Worm (Caenorhabditis elegans): ENCODE results near the gene C50E3.6.

C50E3.6 gene

DNA sequence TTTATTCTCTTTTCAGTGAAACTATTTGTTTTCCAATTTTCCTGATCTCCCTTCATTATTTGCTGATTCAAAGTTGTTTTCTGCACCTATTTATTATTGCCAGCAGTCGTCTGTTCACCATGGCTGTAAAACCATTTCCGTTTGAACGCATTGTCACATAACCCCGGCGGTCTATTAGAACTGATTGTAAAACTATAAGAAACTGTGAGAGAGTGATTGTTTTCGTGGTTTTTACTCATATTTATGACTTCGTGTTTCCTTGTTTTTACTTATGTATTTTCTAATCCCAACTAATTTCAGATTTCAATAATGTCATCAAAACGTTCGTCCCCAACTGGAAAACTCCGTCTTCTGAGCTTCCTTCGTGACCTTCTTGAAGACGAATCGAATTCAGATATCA is 27.4 kb downstream of the C50E3.6 start, which contains the start of gene F19F10.1:
F19F10.1 (plus strand) TSS at position 301 of the 400 bp plus-strand sequence.
- TF ChIP-seq nhr-20 (tag; optimal IDR thresholded peaks at IDR 0.05) (no peak), isw-1 (GFP tag; IDR thresholded peaks at IDR 0.05) (no peak), nhr-71 (tag; optimal IDR thresholded peaks at IDR 0.05) (no peak), sup-37 (GFP tag; optimal IDR thresholded peaks at IDR 0.05) (no peak), hpl-2 (GFP tag; optimal IDR thresholded peaks at IDR 0.05) (no peak), pqm-1 (tag; optimal IDR thresholded peaks at IDR 0.05) (no peak), ztf-11 (tag; optimal IDR thresholded peaks at IDR 0.05) (no peak)

DNA sequence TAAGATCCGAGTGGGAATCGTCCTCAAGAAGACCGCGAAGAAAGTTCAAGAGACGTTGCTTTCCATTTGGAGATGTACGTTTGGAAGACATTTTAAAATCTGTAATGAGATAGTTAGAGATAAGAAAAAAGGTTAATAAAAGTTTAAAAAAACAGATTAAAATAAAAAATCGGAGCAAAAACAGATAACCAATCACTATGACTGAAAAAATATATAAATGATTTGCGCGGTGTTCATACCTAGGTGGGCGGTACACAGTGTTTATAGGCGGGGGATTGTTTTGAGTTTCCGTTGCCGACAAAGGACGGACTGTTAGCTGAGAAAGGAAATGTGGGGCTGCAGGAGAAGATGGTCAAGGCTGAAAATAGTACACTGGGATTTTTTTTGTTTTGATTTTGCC is 31.7 kb downstream of the C50E3.6 start, which contains the start of gene ets-7:
ets-7 (minus strand) TSS at position 101 of the 400 bp plus-strand sequence.
- TF ChIP-seq ama-1 (optimal IDR thresholded peaks at IDR 0.05), result no peak
- TF ChIP-seq efl-1 (optimal IDR thresholded peaks at IDR 0.05), result no peak
- TF ChIP-seq efl-1 (GFP tag; optimal IDR thresholded peaks at IDR 0.05 in 1 of 2), result peak in 1 of 2 experiments; percentile 33
- TF ChIP-seq mdl-1 (tag; optimal IDR thresholded peaks at IDR 0.05), result no peak
- TF ChIP-seq fkh-8 (tag; optimal IDR thresholded peaks at IDR 0.05), result no peak
- no peak for TF ChIP-seq efl-3 (GFP tag; optimal IDR thresholded peaks at IDR 0.05)
- no peak for TF ChIP-seq nhr-90 (tag; optimal IDR thresholded peaks at IDR 0.05; ENCODE audit: poor library complexity)
- TF ChIP-seq egl-13 (tag; optimal IDR thresholded peaks at IDR 0.05), result no peak

DNA sequence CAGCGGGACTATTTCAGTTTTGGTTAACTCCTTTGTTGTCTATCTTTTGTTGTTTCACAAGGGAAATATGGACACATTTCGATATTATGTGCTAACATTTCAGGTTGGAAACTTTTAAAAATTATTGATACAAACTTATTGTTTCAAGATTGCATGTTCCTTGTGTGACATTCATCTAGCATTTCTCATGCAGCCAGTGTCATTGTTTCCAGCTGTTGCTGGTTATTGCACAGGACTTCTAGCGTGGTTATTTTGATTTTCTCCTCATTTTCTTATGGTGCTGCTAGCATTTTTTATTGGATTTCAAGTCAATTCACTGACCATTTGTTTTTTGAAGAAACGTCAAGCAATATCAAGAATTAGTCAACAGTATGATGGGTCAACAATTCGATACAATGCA is 34.5 kb downstream of the C50E3.6 start:
- TF ChIP-seq sox-4 (tag; optimal IDR thresholded peaks at IDR 0.05) (no peak), hlh-4 (tag; optimal IDR thresholded peaks at IDR 0.05) (no peak), nhr-11 (tag; optimal IDR thresholded peaks at IDR 0.05) (no peak), nhr-12 (tag; optimal IDR thresholded peaks at IDR 0.05) (no peak), vab-15 (tag; optimal IDR thresholded peaks at IDR 0.05) (no peak), dsc-1 (tag; optimal IDR thresholded peaks at IDR 0.05) (peak; percentile 78), efl-1 (optimal IDR thresholded peaks at IDR 0.05) (no peak), efl-1 (GFP tag; optimal IDR thresholded peaks at IDR 0.05 in 1 of 2) (peak in 1 of 2 experiments; percentile 24), aly-2 (tag; optimal IDR thresholded peaks at IDR 0.05) (no peak), mab-9 (GFP tag; IDR thresholded peaks at IDR 0.05) (no peak), fkh-4 (tag; optimal IDR thresholded peaks at IDR 0.05; ENCODE audit: borderline replicate concordance) (peak; percentile 55), nhr-47 (tag; optimal IDR thresholded peaks at IDR 0.05) (no peak), ets-5 (GFP tag; IDR thresholded peaks at IDR 0.05) (no peak), rnt-1 (tag; optimal IDR thresholded peaks at IDR 0.05) (no peak), nhr-76 (tag; optimal IDR thresholded peaks at IDR 0.05) (no peak), ceh-82 (tag; optimal IDR thresholded peaks at IDR 0.05) (no peak), jun-1 (tag; optimal IDR thresholded peaks at IDR 0.05) (no peak), F16B12.6 (tag; optimal IDR thresholded peaks at IDR 0.05) (no peak)

DNA sequence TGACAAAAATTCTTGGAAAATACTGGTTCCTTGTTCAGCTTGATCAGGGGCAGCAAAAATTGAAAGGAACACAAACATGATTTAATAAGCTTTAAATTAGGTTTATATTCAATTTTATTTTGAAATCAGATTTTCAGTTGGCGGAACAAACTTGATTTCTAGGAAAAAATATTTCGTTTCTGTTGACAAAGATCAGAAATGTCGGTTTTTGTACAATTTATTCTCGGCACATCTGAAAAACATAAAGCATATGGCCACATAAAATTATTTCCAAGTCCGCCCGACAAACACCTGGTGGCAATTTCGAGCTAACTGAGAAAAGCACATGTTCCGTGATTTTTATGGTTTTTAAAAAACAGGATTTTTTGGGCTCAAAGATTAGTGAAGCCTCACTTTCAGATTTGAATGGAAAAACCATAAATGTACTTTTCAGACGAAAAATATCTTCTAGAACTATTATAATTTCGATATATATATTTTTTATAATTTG is 36.4 kb downstream of the C50E3.6 start, which contains the start of gene ttr-10:
ttr-10 (minus strand) TSS at position 51 of the 490 bp plus-strand sequence.
- TF ChIP-seq fkh-4 (tag; optimal IDR thresholded peaks at IDR 0.05; ENCODE audit: borderline replicate concordance) (peak; percentile 84), pqm-1 (tag; optimal IDR thresholded peaks at IDR 0.05) (no peak), nhr-71 (tag; optimal IDR thresholded peaks at IDR 0.05) (peak; percentile 8), dsc-1 (tag; optimal IDR thresholded peaks at IDR 0.05) (peak; percentile 94), blmp-1 (tag; optimal IDR thresholded peaks at IDR 0.05) (no peak), hlh-4 (tag; optimal IDR thresholded peaks at IDR 0.05) (peak; percentile 44), mab-9 (GFP tag; IDR thresholded peaks at IDR 0.05) (no peak)

DNA sequence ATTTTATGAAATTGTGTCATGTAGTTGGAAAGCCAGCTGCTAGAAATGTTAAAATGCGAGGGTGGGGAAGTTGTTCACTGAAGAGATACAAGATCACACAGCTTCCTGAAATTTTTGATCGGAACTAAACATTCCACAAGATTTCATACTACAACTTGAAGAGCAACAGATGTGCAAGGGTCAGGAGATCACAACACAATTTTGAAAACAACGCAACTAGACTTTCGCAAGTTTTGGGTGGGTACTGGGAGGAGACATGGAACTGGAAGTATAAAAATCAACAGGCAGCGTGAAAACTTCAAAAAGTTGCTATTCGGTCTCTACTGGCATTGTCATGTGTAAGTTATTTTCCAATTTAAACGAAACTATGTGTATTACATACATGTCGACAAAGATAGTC is 38.5 kb downstream of the C50E3.6 start, which contains the start of gene F19F10.3:
F19F10.3 (plus strand) TSS at position 301 of the 400 bp plus-strand sequence.
- TF ChIP-seq dsc-1 (tag; optimal IDR thresholded peaks at IDR 0.05), result peak; percentile 23
- no peak for TF ChIP-seq unc-86 (tag; optimal IDR thresholded peaks at IDR 0.05)
